Worm (Caenorhabditis elegans): ENCODE results near the gene ttr-36.
A peak's percentile ranks its signal among the peaks of the same experiment; 100 is the strongest.

The ttr-36 gene

DNA sequence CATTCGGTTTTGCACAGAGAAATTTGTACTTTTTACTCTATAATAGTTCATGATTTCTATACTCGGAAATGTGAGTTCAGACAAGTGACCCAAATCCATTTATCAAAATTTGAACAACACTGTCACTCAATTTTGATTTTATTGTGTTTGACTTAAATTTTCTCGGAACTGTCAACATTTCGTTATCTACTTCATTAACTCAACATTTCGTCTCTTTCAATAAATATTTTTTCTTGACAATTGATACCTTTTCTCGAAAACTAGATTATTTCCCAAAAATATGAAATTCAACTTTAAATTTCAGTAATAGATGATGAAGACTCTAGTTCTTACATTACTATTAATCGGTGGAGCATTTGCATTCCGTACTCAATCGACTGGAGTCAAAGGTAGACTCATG is at the start of gene ttr-36:
ttr-36 (plus strand) TSS at position 301 of the 400 bp plus-strand sequence.
- no peak for TF ChIP-seq unc-62 (GFP tag; optimal IDR thresholded peaks at IDR 0.05)
- no peak for TF ChIP-seq lsy-12 (tag; optimal IDR thresholded peaks at IDR 0.05)
- no peak for TF ChIP-seq nhr-43 (tag; optimal IDR thresholded peaks at IDR 0.05; ENCODE audit: poor library complexity, severe bottlenecking)
- TF ChIP-seq eor-1 (tag; optimal IDR thresholded peaks at IDR 0.05): no peak
- TF ChIP-seq sea-2 (GFP tag; optimal IDR thresholded peaks at IDR 0.05): no peak
- TF ChIP-seq pqm-1 (tag; optimal IDR thresholded peaks at IDR 0.05): no peak
- no peak for TF ChIP-seq tbx-2 (tag; optimal IDR thresholded peaks at IDR 0.05)
- TF ChIP-seq ztf-4 (tag; optimal IDR thresholded peaks at IDR 0.05): no peak
- no peak for TF ChIP-seq ceh-16 (tag; optimal IDR thresholded peaks at IDR 0.05)
- no peak for TF ChIP-seq mdl-1 (tag; optimal IDR thresholded peaks at IDR 0.05)
- no peak for TF ChIP-seq ceh-9 (tag; optimal IDR thresholded peaks at IDR 0.05)

DNA sequence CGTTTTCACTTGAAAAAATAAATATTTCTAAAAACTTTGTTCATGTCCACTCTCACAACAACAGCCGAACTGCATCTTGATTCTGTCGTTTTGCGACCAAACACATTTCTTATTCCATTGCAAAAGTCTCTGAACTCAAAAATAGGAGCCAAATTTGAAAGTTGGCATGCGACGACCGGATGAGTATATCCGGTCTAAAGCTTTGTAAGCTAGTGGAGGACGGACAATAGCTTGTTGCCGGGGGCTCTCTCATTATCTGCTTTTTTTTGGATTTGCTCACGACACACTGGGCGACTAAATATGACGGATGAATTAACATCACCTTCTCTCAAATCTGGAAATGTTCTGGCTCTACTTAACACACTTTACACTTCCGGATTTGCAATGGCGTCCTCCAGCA is 49.0 kb upstream of the ttr-36 start, which contains the start of gene K04E7.1:
K04E7.1 (plus strand) TSS at position 301 of the 400 bp plus-strand sequence.
- no peak for TF ChIP-seq jun-1 (tag; optimal IDR thresholded peaks at IDR 0.05)
- TF ChIP-seq ceh-82 (tag; optimal IDR thresholded peaks at IDR 0.05): no peak
- no peak for TF ChIP-seq hmg-11 (tag; optimal IDR thresholded peaks at IDR 0.05)
- TF ChIP-seq lin-15B (tag; optimal IDR thresholded peaks at IDR 0.05): no peak
- TF ChIP-seq unc-62 (GFP tag; optimal IDR thresholded peaks at IDR 0.05): no peak
- TF ChIP-seq ztf-4 (tag; optimal IDR thresholded peaks at IDR 0.05): no peak
- no peak for TF ChIP-seq fkh-10 (GFP tag; optimal IDR thresholded peaks at IDR 0.05)
- no peak for TF ChIP-seq mml-1 (tag; optimal IDR thresholded peaks at IDR 0.05)
- no peak for TF ChIP-seq nhr-76 (tag; optimal IDR thresholded peaks at IDR 0.05)
- no peak for TF ChIP-seq ZK546.5 (tag; optimal IDR thresholded peaks at IDR 0.05)
- no peak for TF ChIP-seq R02D3.7 (tag; optimal IDR thresholded peaks at IDR 0.05)
- no peak for TF ChIP-seq nhr-25 (tag; optimal IDR thresholded peaks at IDR 0.05)
- TF ChIP-seq nhr-28 (tag; optimal IDR thresholded peaks at IDR 0.05): no peak

ce11 chrX:6462479-6462878 is 48.2 kb upstream of the ttr-36 start:
- TF ChIP-seq pqm-1 (tag; optimal IDR thresholded peaks at IDR 0.05) (peak; percentile 33), nhr-43 (tag; optimal IDR thresholded peaks at IDR 0.05; ENCODE audit: poor library complexity, severe bottlenecking) (no peak), ztf-11 (tag; optimal IDR thresholded peaks at IDR 0.05) (no peak), ceh-9 (tag; optimal IDR thresholded peaks at IDR 0.05) (no peak), lin-39 (tag; optimal IDR thresholded peaks at IDR 0.05) (no peak), sea-2 (GFP tag; optimal IDR thresholded peaks at IDR 0.05) (no peak), fkh-10 (GFP tag; optimal IDR thresholded peaks at IDR 0.05) (no peak), elt-2 (tag; optimal IDR thresholded peaks at IDR 0.05) (peak; percentile 29), nhr-28 (tag; optimal IDR thresholded peaks at IDR 0.05) (no peak)

- TF ChIP-seq egl-5 (tag; optimal IDR thresholded peaks at IDR 0.05): no peak
- no peak for TF ChIP-seq unc-62 (GFP tag; optimal IDR thresholded peaks at IDR 0.05)
- TF ChIP-seq aly-2 (tag; optimal IDR thresholded peaks at IDR 0.05): no peak
- no peak for TF ChIP-seq mml-1 (tag; optimal IDR thresholded peaks at IDR 0.05)
- TF ChIP-seq ceh-28 (tag; optimal IDR thresholded peaks at IDR 0.05): no peak
- peak; percentile 82 for TF ChIP-seq elt-2 (tag; optimal IDR thresholded peaks at IDR 0.05)
Observed at ce11 chrX:6462995-6463462, 47.7 kb upstream of the ttr-36 start, which contains the start of gene C15B12.2. TSS of gene C15B12.2 (plus strand) at chrX:6463412.

ce11 chrX:6467462-6467861 is 43.3 kb upstream of the ttr-36 start, which contains the start of gene C15B12.3:
TSS of gene C15B12.3 (minus strand) at chrX:6467562.
- TF ChIP-seq ceh-16 (tag; optimal IDR thresholded peaks at IDR 0.05) (no peak), nhr-11 (tag; optimal IDR thresholded peaks at IDR 0.05) (no peak), lin-39 (tag; optimal IDR thresholded peaks at IDR 0.05) (no peak), unc-39 (tag; optimal IDR thresholded peaks at IDR 0.05) (no peak)

- TF ChIP-seq lin-39 (tag; optimal IDR thresholded peaks at IDR 0.05): no peak
- TF ChIP-seq fkh-2 (tag; optimal IDR thresholded peaks at IDR 0.05): no peak
- no peak for TF ChIP-seq lin-15B (tag; optimal IDR thresholded peaks at IDR 0.05)
- no peak for TF ChIP-seq eor-1 (tag; optimal IDR thresholded peaks at IDR 0.05)
- TF ChIP-seq ZK546.5 (tag; optimal IDR thresholded peaks at IDR 0.05): no peak
- TF ChIP-seq ceh-16 (tag; optimal IDR thresholded peaks at IDR 0.05): no peak
- no peak for TF ChIP-seq unc-62 (GFP tag; optimal IDR thresholded peaks at IDR 0.05)
- no peak for TF ChIP-seq tbx-2 (tag; optimal IDR thresholded peaks at IDR 0.05)
Observed at ce11 chrX:6468499-6468898, 42.2 kb upstream of the ttr-36 start, which contains the start of gene C15B12.9. TSS of gene C15B12.9 (plus strand) at chrX:6468799.

All from whole organism, L3 larva.